Fruit fly (Drosophila melanogaster): Measurements from ENCODE around the gene S.

S gene

dm6 chr2L:1077469-1077993, at the start of gene S, which contains the start of gene ast (continued):
- TF ChIP-seq pfk (GFP tag; optimal IDR thresholded peaks at IDR 0.05) = peak; percentile 73
- TF ChIP-seq nau (GFP tag; optimal IDR thresholded peaks at IDR 0.05) = no peak
- TF ChIP-seq p53 (GFP tag; optimal IDR thresholded peaks at IDR 0.05) = peak; percentile 39
- no peak for TF ChIP-seq ap (GFP tag; IDR thresholded peaks at IDR 0.05)
- peak; percentile 63 for TF ChIP-seq sob (GFP tag; IDR thresholded peaks at IDR 0.05)
- TF ChIP-seq CoRest (tag; optimal IDR thresholded peaks at IDR 0.05) = no peak
- TF ChIP-seq CG14014 (GFP tag; IDR thresholded peaks at IDR 0.05) = 0 out of 2 replicates have a peak, but pooled peaks have one; percentile 26
- no peak for TF ChIP-seq Dip3 (GFP tag; optimal IDR thresholded peaks at IDR 0.05)
- TF ChIP-seq hbn (GFP tag; IDR thresholded peaks at IDR 0.05; ENCODE audit: partially characterized antibody) = peak; percentile 97
- peak in 1 of 3 experiments; percentile 79 for TF ChIP-seq Stat92E (GFP tag; optimal IDR thresholded peaks at IDR 0.05)
- peak; percentile 12 for TF ChIP-seq wek (GFP tag; optimal IDR thresholded peaks at IDR 0.05)
- peak; percentile 95 for TF ChIP-seq Dref (GFP tag; IDR thresholded peaks at IDR 0.05)
- no peak for TF ChIP-seq seq (GFP tag; IDR thresholded peaks at IDR 0.05)
- no peak for TF ChIP-seq CG32767 (GFP tag; IDR thresholded peaks at IDR 0.05)
- TF ChIP-seq sr (GFP tag; IDR thresholded peaks at IDR 0.05) = 0 out of 3 replicates have a peak, but pooled peaks have one; percentile 13
- peak; percentile 97 for TF ChIP-seq CG34224 (GFP tag; IDR thresholded peaks at IDR 0.05; ENCODE audit: partially characterized antibody)
- peak; percentile 20 for TF ChIP-seq CG17912 (GFP tag; optimal IDR thresholded peaks at IDR 0.05)
- TF ChIP-seq CG17361 (GFP tag; IDR thresholded peaks at IDR 0.05) = peak; percentile 29; the same call in 2 of the 3 replicates
- TF ChIP-seq lmd (GFP tag; IDR thresholded peaks at IDR 0.05) = no peak
- TF ChIP-seq prd (optimal IDR thresholded peaks at IDR 0.05) = no peak
- TF ChIP-seq prd (GFP tag; IDR thresholded peaks at IDR 0.05) = no peak
- TF ChIP-seq stc (GFP tag; IDR thresholded peaks at IDR 0.05) = 0 out of 2 replicates have a peak, but pooled peaks have one; percentile 8
- peak; percentile 72 for TF ChIP-seq HLHmδ (GFP tag; optimal IDR thresholded peaks at IDR 0.05)
- TF ChIP-seq CG6272 (GFP tag; IDR thresholded peaks at IDR 0.05) = peak; percentile 29; the same call in 1 of the 2 replicates
- TF ChIP-seq maf-S (GFP tag; optimal IDR thresholded peaks at IDR 0.05) = no peak
- no peak for TF ChIP-seq Blimp-1 (GFP tag; optimal IDR thresholded peaks at IDR 0.05)
- TF ChIP-seq CG11093 (GFP tag; IDR thresholded peaks at IDR 0.05) = no peak
- peak; percentile 93 for TF ChIP-seq vnd (GFP tag; IDR thresholded peaks at IDR 0.05; ENCODE audit: partially characterized antibody)
- TF ChIP-seq pan (optimal IDR thresholded peaks at IDR 0.05) = no peak
- TF ChIP-seq pan (GFP tag; optimal IDR thresholded peaks at IDR 0.05 in 1 of 2, IDR thresholded peaks at IDR 0.05 in 1 of 2) = no peak
- TF ChIP-seq unpg (GFP tag; optimal IDR thresholded peaks at IDR 0.05) = peak; percentile 25
- TF ChIP-seq Adf1 (GFP tag; IDR thresholded peaks at IDR 0.05) = peak; percentile 62
- no peak for TF ChIP-seq lola (GFP tag; optimal IDR thresholded peaks at IDR 0.05)
- peak; percentile 53 for TF ChIP-seq CG13894 (tag; optimal IDR thresholded peaks at IDR 0.05)
- TF ChIP-seq Usf (GFP tag; optimal IDR thresholded peaks at IDR 0.05) = no peak
- no peak for TF ChIP-seq Rx (GFP tag; IDR thresholded peaks at IDR 0.05)
- TF ChIP-seq pnt (GFP tag; optimal IDR thresholded peaks at IDR 0.05) = no peak
- no peak for TF ChIP-seq btn (GFP tag; optimal IDR thresholded peaks at IDR 0.05)
- TF ChIP-seq Dll (GFP tag; IDR thresholded peaks at IDR 0.05; ENCODE audit: partially characterized antibody) = peak; percentile 94
- peak; percentile 58 for TF ChIP-seq CG6854 (GFP tag; optimal IDR thresholded peaks at IDR 0.05)
- peak; percentile 32 for TF ChIP-seq kni (GFP tag; optimal IDR thresholded peaks at IDR 0.05)
- TF ChIP-seq pzg (GFP tag; optimal IDR thresholded peaks at IDR 0.05) = peak; percentile 100
- TF ChIP-seq CG1529 (GFP tag; optimal IDR thresholded peaks at IDR 0.05) = no peak
- no peak for TF ChIP-seq CG3163 (GFP tag; optimal IDR thresholded peaks at IDR 0.05)
- peak; percentile 33 for TF ChIP-seq D19A (tag; optimal IDR thresholded peaks at IDR 0.05)
- TF ChIP-seq jigr1 (GFP tag; IDR thresholded peaks at IDR 0.05) = no peak
- TF ChIP-seq CG7786 (GFP tag; optimal IDR thresholded peaks at IDR 0.05) = no peak
- TF ChIP-seq CG10366 (GFP tag; IDR thresholded peaks at IDR 0.05) = no peak
- TF ChIP-seq CG6813 (GFP tag; optimal IDR thresholded peaks at IDR 0.05) = peak; percentile 26
- no peak for TF ChIP-seq slou (GFP tag; optimal IDR thresholded peaks at IDR 0.05)
